Worm (Caenorhabditis elegans): ENCODE data around the gene Y40A1A.3.
A peak's percentile ranks its signal among the peaks of the same experiment; 100 is the strongest.

ce11 chrX:2040877-2041276, 43.0 kb upstream of the Y40A1A.3 start:
- TF ChIP-seq pha-4 (tag; optimal IDR thresholded peaks at IDR 0.05) (no peak), unc-62 (GFP tag; optimal IDR thresholded peaks at IDR 0.05) (no peak), zag-1 (tag; optimal IDR thresholded peaks at IDR 0.05) (no peak), ama-1 (optimal IDR thresholded peaks at IDR 0.05) (no peak), egl-27 (tag; optimal IDR thresholded peaks at IDR 0.05) (no peak), elt-1 (tag; optimal IDR thresholded peaks at IDR 0.05) (peak; percentile 4), ceh-82 (tag; optimal IDR thresholded peaks at IDR 0.05) (no peak), nhr-25 (tag; optimal IDR thresholded peaks at IDR 0.05) (no peak)

Data from whole organism, L3 larva.